Worm (Caenorhabditis elegans) whole organism, young adult: ENCODE results near the gene math-42.

Experiments
- B0261.1 ChIP-seq: sonication (generic microtip); optimal IDR thresholded peaks from 2 replicates; lab custom pipeline; 2016; ENCODE audit warnings: mild to moderate bottlenecking, missing genetic modification characterization, moderate library complexity, missing compliant biosample characterization
- B0336.3 ChIP-seq: fragments of 200-800 bp; sonication (Bioruptor generic); IDR thresholded peaks from 2 replicates; pipeline ENCODE4 v1.3.6; 2022; ENCODE audit warnings: missing genetic modification characterization, missing compliant biosample characterization
- F37B4.10 ChIP-seq: fragments of 200-800 bp; sonication (Bioruptor generic); IDR thresholded peaks from 2 replicates; pipeline ENCODE4 v1.3.6; 2022; ENCODE audit warnings: missing genetic modification characterization, missing compliant biosample characterization
- F39B2.1 ChIP-seq: fragments of 200-800 bp; sonication (Bioruptor generic); IDR thresholded peaks from 2 replicates; pipeline ENCODE4 v1.3.6; 2022; ENCODE audit warnings: missing genetic modification reagents, missing genetic modification characterization, missing compliant biosample characterization
- F57C9.4 ChIP-seq: sonication (generic microtip); optimal IDR thresholded peaks from 2 replicates; lab custom pipeline; 2017; ENCODE audit warnings: mild to moderate bottlenecking, missing genetic modification characterization, missing compliant biosample characterization
- K11D2.4 ChIP-seq: fragments of 200-800 bp; sonication (Bioruptor generic); IDR thresholded peaks from 2 replicates; pipeline ENCODE4 v1.3.6; 2022; ENCODE audit warnings: missing genetic modification reagents, missing genetic modification characterization, missing compliant biosample characterization
- T26A5.8 ChIP-seq: sonication (generic microtip); optimal IDR thresholded peaks from 2 replicates; lab custom pipeline; 2016; ENCODE audit warnings: missing genetic modification characterization, missing compliant biosample characterization
- Y56A3A.18 ChIP-seq: fragments of 200-800 bp; sonication (Bioruptor generic); IDR thresholded peaks from 2 replicates; pipeline ENCODE4 v1.3.6; 2022; ENCODE audit warnings: missing genetic modification reagents, missing genetic modification characterization, missing compliant biosample characterization
- Y79H2A.3 ChIP-seq: fragments of 200-800 bp; sonication (Bioruptor generic); conservative IDR thresholded peaks from 2 replicates; pipeline ENCODE4 v1.3.6; 2022; ENCODE audit warnings: missing genetic modification reagents, missing genetic modification characterization, missing compliant biosample characterization
- ama-1 ChIP-seq, 3 experiments: fragments of 150-350 bp in 1 of 3; sonication (generic microtip) in 2 of 3; optimal IDR thresholded peaks; 2 replicates each; lab custom pipeline; 2014 to 2018; ENCODE audit warnings: missing biosample characterization in 2 of 3, missing genetic modification characterization in 2 of 3, missing genetic modification reagents in 2 of 3
- atf-7 ChIP-seq: sonication (generic microtip); optimal IDR thresholded peaks from 2 replicates; lab custom pipeline; 2017; ENCODE audit warnings: mild to moderate bottlenecking, missing genetic modification characterization, missing compliant biosample characterization
- attf-6 ChIP-seq: fragments of 200-800 bp; sonication (Bioruptor generic); IDR thresholded peaks from 2 replicates; pipeline ENCODE4 v1.3.6; 2022; ENCODE audit warnings: missing genetic modification reagents, missing genetic modification characterization, missing compliant biosample characterization
- bed-2 ChIP-seq: fragments of 200-800 bp; sonication (Bioruptor generic); IDR thresholded peaks from 2 replicates; pipeline ENCODE4 v1.3.6; 2022; ENCODE audit warnings: missing genetic modification reagents, missing genetic modification characterization, missing compliant biosample characterization
- ceh-100 ChIP-seq: fragments of 200-800 bp; sonication (Bioruptor generic); IDR thresholded peaks from 2 replicates; pipeline ENCODE4 v1.3.6; 2022; ENCODE audit warnings: missing genetic modification reagents, missing genetic modification characterization, missing compliant biosample characterization
- ceh-40 ChIP-seq: fragments of 200-800 bp; sonication (Bioruptor generic); IDR thresholded peaks from 2 replicates; pipeline ENCODE4 v1.3.6; 2022; ENCODE audit warnings: missing genetic modification characterization, missing compliant biosample characterization
- ceh-58 ChIP-seq: fragments of 200-800 bp; sonication (Bioruptor generic); IDR thresholded peaks from 2 replicates; pipeline ENCODE4 v1.3.6; 2022; ENCODE audit warnings: missing genetic modification characterization, missing compliant biosample characterization
- ekl-4 ChIP-seq: fragments of 200-800 bp; sonication (Bioruptor generic); IDR thresholded peaks from 2 replicates; pipeline ENCODE4 v1.3.6; 2022; ENCODE audit warnings: missing genetic modification reagents, missing genetic modification characterization, missing compliant biosample characterization
- ets-4 ChIP-seq: fragments of 200-800 bp; sonication (Bioruptor generic); optimal IDR thresholded peaks from 2 replicates; lab custom pipeline; 2018; ENCODE audit warnings: mild to moderate bottlenecking, missing genetic modification characterization, missing compliant biosample characterization
- hlh-26 ChIP-seq: fragments of 200-800 bp; sonication (Bioruptor generic); conservative IDR thresholded peaks from 2 replicates; pipeline ENCODE4 v1.3.6; 2022; ENCODE audit warnings: missing genetic modification reagents, missing genetic modification characterization, missing compliant biosample characterization
- hrde-1 ChIP-seq: sonication (generic microtip); optimal IDR thresholded peaks from 2 replicates; lab custom pipeline; 2016; ENCODE audit warnings: missing genetic modification characterization, mild to moderate bottlenecking, missing compliant biosample characterization, moderate library complexity, missing genotype, missing genetic modification reagents, borderline replicate concordance
- lag-1 ChIP-seq: fragments of 200-800 bp; sonication (Bioruptor generic); IDR thresholded peaks from 2 replicates; pipeline ENCODE4 v1.3.6; 2022; ENCODE audit warnings: missing genetic modification reagents, missing genetic modification characterization, missing compliant biosample characterization
- let-526 ChIP-seq: fragments of 200-800 bp; sonication (Bioruptor generic); IDR thresholded peaks from 2 replicates; pipeline ENCODE4 v1.3.6; 2022; ENCODE audit warnings: missing genetic modification reagents, missing genetic modification characterization, missing compliant biosample characterization
- let-607 ChIP-seq, 2 experiments: fragments of 200-800 bp in 1 of 2; sonication (Bioruptor generic) in 1 of 2; sonication (generic microtip) in 1 of 2; optimal IDR thresholded peaks; 2 replicates each; lab custom pipeline; 2016 to 2018; ENCODE audit warnings: mild to moderate bottlenecking in 2 of 2, missing compliant biosample characterization in 2 of 2, missing genetic modification characterization in 2 of 2, moderate library complexity in 2 of 2, missing genotype in 1 of 2
- lin-26 ChIP-seq: fragments of 200-800 bp; sonication (Bioruptor generic); IDR thresholded peaks from 2 replicates; pipeline ENCODE4 v1.3.6; 2022; ENCODE audit warnings: missing genetic modification reagents, missing genetic modification characterization, missing compliant biosample characterization
- madf-10 ChIP-seq: sonication (generic microtip); optimal IDR thresholded peaks from 2 replicates; lab custom pipeline; 2016; ENCODE audit warnings: mild to moderate bottlenecking, missing genetic modification characterization, missing compliant biosample characterization
- mcd-1 ChIP-seq: fragments of 200-800 bp; sonication (Bioruptor generic); IDR thresholded peaks from 2 replicates; pipeline ENCODE4 v1.3.6; 2022; ENCODE audit warnings: missing genetic modification reagents, missing genetic modification characterization, missing compliant biosample characterization
- mel-28 ChIP-seq: sonication (generic microtip); optimal IDR thresholded peaks from 2 replicates; lab custom pipeline; 2016; ENCODE audit warnings: borderline replicate concordance, mild to moderate bottlenecking, missing genetic modification characterization, missing compliant biosample characterization
- mes-4 ChIP-seq: sonication (generic microtip); optimal IDR thresholded peaks from 2 replicates; lab custom pipeline; 2016; ENCODE audit warnings: missing genotype, missing genetic modification characterization, missing compliant biosample characterization
- nfya-2 ChIP-seq: fragments of 200-800 bp; sonication (Bioruptor generic); IDR thresholded peaks from 2 replicates; pipeline ENCODE4 v1.3.6; 2022; ENCODE audit warnings: missing genetic modification reagents, missing genetic modification characterization, missing compliant biosample characterization
- nfyb-1 ChIP-seq: fragments of 200-800 bp; sonication (Bioruptor generic); IDR thresholded peaks from 2 replicates; pipeline ENCODE4 v1.3.6; 2022; ENCODE audit warnings: missing genetic modification reagents, missing genetic modification characterization, missing compliant biosample characterization
- nhr-120 ChIP-seq: fragments of 200-800 bp; sonication (Bioruptor generic); IDR thresholded peaks from 2 replicates; pipeline ENCODE4 v1.3.6; 2022; ENCODE audit warnings: missing genetic modification characterization, missing compliant biosample characterization
- nhr-27 ChIP-seq: fragments of 200-800 bp; sonication (Bioruptor generic); optimal IDR thresholded peaks from 2 replicates; lab custom pipeline; 2018; ENCODE audit warnings: mild to moderate bottlenecking, missing genetic modification characterization, moderate library complexity, missing compliant biosample characterization
- pbrm-1 ChIP-seq: fragments of 200-800 bp; sonication (Bioruptor generic); IDR thresholded peaks from 2 replicates; pipeline ENCODE4 v1.3.6; 2022; ENCODE audit warnings: missing genetic modification reagents, missing genetic modification characterization, missing compliant biosample characterization
- pha-4 ChIP-seq: fragments of 150-350 bp; sonication (generic microtip); optimal IDR thresholded peaks from 2 replicates; lab custom pipeline; 2014; ENCODE audit warnings: missing biosample characterization, missing genetic modification reagents, missing genetic modification characterization
- rec-8 ChIP-seq, 2 experiments: sonication (generic microtip); optimal IDR thresholded peaks; 2 replicates each; lab custom pipeline; 2016; ENCODE audit warnings: mild to moderate bottlenecking in 2 of 2, missing genetic modification characterization in 2 of 2, missing genetic modification reagents in 2 of 2, missing genotype in 2 of 2, missing biosample characterization in 1 of 2, missing compliant biosample characterization in 1 of 2, moderate library complexity in 1 of 2
- rpc-1 ChIP-seq, 2 experiments: fragments of 150-350 bp in 1 of 2; sonication (generic microtip) in 1 of 2; optimal IDR thresholded peaks; 2 replicates each; lab custom pipeline; 2014 to 2018; ENCODE audit warnings: missing biosample characterization in 1 of 2, missing genetic modification characterization in 1 of 2, missing genetic modification reagents in 1 of 2, missing genotype in 1 of 2
- sdz-38 ChIP-seq: sonication (generic microtip); optimal IDR thresholded peaks from 2 replicates; lab custom pipeline; 2016; ENCODE audit warnings: missing genotype, missing genetic modification characterization, missing compliant biosample characterization
- sptf-2 ChIP-seq: fragments of 200-800 bp; sonication (Bioruptor generic); optimal IDR thresholded peaks from 2 replicates; lab custom pipeline; 2018; ENCODE audit warnings: mild to moderate bottlenecking, missing genetic modification characterization, missing compliant biosample characterization
- xnd-1 ChIP-seq: sonication (generic microtip); optimal IDR thresholded peaks from 2 replicates; lab custom pipeline; 2016; ENCODE audit warnings: missing genotype, missing genetic modification reagents, missing genetic modification characterization, missing compliant biosample characterization
- zim-3 ChIP-seq: sonication (generic microtip); optimal IDR thresholded peaks from 2 replicates; lab custom pipeline; 2017; ENCODE audit warnings: mild to moderate bottlenecking, missing genetic modification characterization, moderate library complexity, missing compliant biosample characterization
- ztf-25 ChIP-seq: fragments of 200-800 bp; sonication (Bioruptor generic); IDR thresholded peaks from 2 replicates; pipeline ENCODE4 v1.3.6; 2022; ENCODE audit warnings: missing genetic modification reagents, missing genetic modification characterization, missing compliant biosample characterization
- ztf-26 ChIP-seq: sonication (generic microtip); optimal IDR thresholded peaks from 2 replicates; lab custom pipeline; 2017; ENCODE audit warnings: missing genetic modification characterization, missing compliant biosample characterization

Gene math-42

ce11 chrII:2122762-2123161, 23.0 kb downstream of the math-42 start (continued):
- TF ChIP-seq mel-28: no peak

ce11 chrII:2130770-2131169, 31.0 kb downstream of the math-42 start, which contains the start of gene sdz-28:
Gene sdz-28 (plus strand): TSS chrII:2131070.
- TF ChIP-seq bed-2 (no peak), F37B4.10 (GFP tag; lab: Robert Waterston, UW) (no peak), rpc-1 (optimal IDR thresholded peaks at IDR 0.05; lab: Kevin White, UChicago) (no peak), rpc-1 (tag; optimal IDR thresholded peaks at IDR 0.05; lab: Kevin White, UChicago) (no peak), pha-4 (no peak), ceh-100 (GFP tag; lab: Robert Waterston, UW) (no peak), let-607 (tag; optimal IDR thresholded peaks at IDR 0.05; lab: Kevin White, UChicago) (no peak), atf-7 (tag; lab: Kevin White, UChicago) (no peak), K11D2.4 (GFP tag; lab: Robert Waterston, UW) (no peak), nfya-2 (GFP tag; lab: Robert Waterston, UW) (no peak), rec-8 (tag; optimal IDR thresholded peaks at IDR 0.05; lab: Kevin White, UChicago) (no peak), ekl-4 (GFP tag; lab: Robert Waterston, UW) (no peak), nfyb-1 (GFP tag; lab: Robert Waterston, UW) (no peak), sdz-38 (tag; lab: Kevin White, UChicago) (no peak), B0261.1 (no peak), let-526 (GFP tag; lab: Robert Waterston, UW) (no peak), F57C9.4 (tag; lab: Kevin White, UChicago) (no peak)

DNA sequence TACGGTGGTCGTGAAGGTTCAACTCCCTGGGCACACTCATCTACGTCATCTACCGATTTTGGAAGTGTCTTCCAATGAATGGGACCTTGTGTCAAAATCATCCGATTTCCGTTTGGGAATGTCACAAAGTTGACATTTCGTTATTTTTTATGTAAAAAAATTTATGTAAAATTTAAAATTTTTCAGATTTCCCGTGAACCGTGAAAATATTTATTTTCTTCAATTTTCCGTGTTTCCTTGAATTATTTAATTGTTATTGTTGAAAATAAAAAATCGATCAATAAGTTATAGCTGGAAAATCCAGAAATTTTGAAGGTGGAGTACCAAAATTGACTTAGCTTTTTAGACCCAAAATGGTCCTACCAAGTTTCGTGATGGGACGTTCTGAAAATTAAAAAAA, 35.9 kb downstream of the math-42 start, which contains the start of gene hpo-7:
TSS of gene hpo-7 (minus strand) at position 101 of the 400 bp plus-strand sequence.
- TF ChIP-seq attf-6 (no peak), T26A5.8 (tag; lab: Kevin White, UChicago) (no peak), F39B2.1 (GFP tag; lab: Robert Waterston, UW) (no peak), atf-7 (tag; lab: Kevin White, UChicago) (no peak), lag-1 (no peak)
- TF ChIP-seq, all 124 proteins: peak for 0

DNA sequence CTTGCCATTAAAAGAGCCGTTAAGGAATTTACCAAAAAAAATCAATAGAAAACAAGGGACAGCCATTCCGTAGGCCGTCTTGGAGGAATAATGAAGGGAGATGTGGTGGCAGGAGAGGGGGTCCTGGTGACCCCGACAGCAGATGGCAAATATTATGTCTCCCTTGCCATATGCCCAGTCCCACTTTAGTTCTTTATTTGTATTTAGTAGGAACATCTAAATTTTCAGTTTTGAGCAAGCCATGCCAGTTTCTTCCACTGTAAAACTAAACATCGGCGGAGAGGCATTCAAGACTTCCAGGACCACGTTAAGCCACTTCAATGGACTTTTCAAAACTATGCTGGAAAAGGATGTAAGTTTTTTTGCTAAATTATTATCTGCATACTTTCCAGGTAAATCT, 37.5 kb downstream of the math-42 start, which contains the start of gene C40A11.4:
TSS of gene C40A11.4 (plus strand) at position 188 of the 400 bp plus-strand sequence.
- TF ChIP-seq hrde-1 (tag; lab: Kevin White, UChicago): no peak
- no peak for TF ChIP-seq sdz-38 (tag; lab: Kevin White, UChicago)
- TF ChIP-seq Y79H2A.3 (GFP tag; lab: Robert Waterston, UW): no peak
- TF ChIP-seq ceh-40 (GFP tag; lab: Robert Waterston, UW): no peak
- TF ChIP-seq Y56A3A.18 (GFP tag; lab: Robert Waterston, UW): no peak
- TF ChIP-seq mcd-1 (GFP tag; lab: Robert Waterston, UW): no peak

DNA sequence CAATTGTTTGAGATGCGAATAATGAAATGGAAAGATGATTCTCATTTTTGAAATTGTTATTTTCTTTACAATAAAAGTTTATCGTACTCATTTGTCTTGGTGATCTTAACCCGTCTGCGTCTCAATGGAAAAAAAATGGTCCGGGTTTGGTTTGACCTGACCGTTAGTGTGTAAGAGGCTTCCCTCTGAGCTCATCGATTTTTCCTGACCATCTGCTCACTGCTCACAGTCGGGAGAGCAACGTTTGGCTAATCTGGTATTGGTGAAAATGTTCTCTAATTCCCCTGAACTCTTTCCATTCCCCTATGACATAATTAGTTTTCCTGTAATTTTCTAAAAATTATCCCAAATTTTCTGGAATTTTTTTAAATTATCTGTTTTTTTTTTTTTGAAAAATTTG, 39.2 kb downstream of the math-42 start:
- TF ChIP-seq B0336.3 (GFP tag; lab: Robert Waterston, UW) (no peak), nhr-27 (tag; lab: Kevin White, UChicago) (no peak), mes-4 (no peak), F37B4.10 (GFP tag; lab: Robert Waterston, UW) (no peak), hlh-26 (GFP tag; lab: Robert Waterston, UW) (no peak), ama-1 (optimal IDR thresholded peaks at IDR 0.05; lab: Kevin White, UChicago) (no peak), ama-1 (GFP tag; optimal IDR thresholded peaks at IDR 0.05; lab: Kevin White, UChicago) (no peak), ets-4 (GFP tag; lab: Kevin White, UChicago) (no peak), pbrm-1 (GFP tag; lab: Robert Waterston, UW) (no peak), madf-10 (tag; lab: Kevin White, UChicago) (no peak), ceh-100 (GFP tag; lab: Robert Waterston, UW) (no peak), ztf-25 (GFP tag; lab: Robert Waterston, UW) (no peak), ekl-4 (GFP tag; lab: Robert Waterston, UW) (no peak), zim-3 (tag; lab: Kevin White, UChicago) (no peak), sptf-2 (GFP tag; lab: Kevin White, UChicago) (no peak), ztf-26 (tag; lab: Kevin White, UChicago) (no peak), lin-26 (GFP tag; lab: Robert Waterston, UW) (no peak), nhr-120 (no peak), ceh-58 (no peak), xnd-1 (tag; lab: Kevin White, UChicago) (no peak), mel-28 (no peak)
